Fruit fly (Drosophila melanogaster): ENCODE results near the gene CG9663.

dm6 chr2L:3301058-3301457, 1.9 kb downstream of the CG9663 start:
- no peak for TF ChIP-seq psq (optimal IDR thresholded peaks at IDR 0.05)
- no peak for TF ChIP-seq Myc (optimal IDR thresholded peaks at IDR 0.05)
- TF ChIP-seq h (optimal IDR thresholded peaks at IDR 0.05) = no peak
- no peak for TF ChIP-seq insv (optimal IDR thresholded peaks at IDR 0.05)
